Worm (Caenorhabditis elegans): ENCODE results near the gene Y54F10BM.23.

DNA sequence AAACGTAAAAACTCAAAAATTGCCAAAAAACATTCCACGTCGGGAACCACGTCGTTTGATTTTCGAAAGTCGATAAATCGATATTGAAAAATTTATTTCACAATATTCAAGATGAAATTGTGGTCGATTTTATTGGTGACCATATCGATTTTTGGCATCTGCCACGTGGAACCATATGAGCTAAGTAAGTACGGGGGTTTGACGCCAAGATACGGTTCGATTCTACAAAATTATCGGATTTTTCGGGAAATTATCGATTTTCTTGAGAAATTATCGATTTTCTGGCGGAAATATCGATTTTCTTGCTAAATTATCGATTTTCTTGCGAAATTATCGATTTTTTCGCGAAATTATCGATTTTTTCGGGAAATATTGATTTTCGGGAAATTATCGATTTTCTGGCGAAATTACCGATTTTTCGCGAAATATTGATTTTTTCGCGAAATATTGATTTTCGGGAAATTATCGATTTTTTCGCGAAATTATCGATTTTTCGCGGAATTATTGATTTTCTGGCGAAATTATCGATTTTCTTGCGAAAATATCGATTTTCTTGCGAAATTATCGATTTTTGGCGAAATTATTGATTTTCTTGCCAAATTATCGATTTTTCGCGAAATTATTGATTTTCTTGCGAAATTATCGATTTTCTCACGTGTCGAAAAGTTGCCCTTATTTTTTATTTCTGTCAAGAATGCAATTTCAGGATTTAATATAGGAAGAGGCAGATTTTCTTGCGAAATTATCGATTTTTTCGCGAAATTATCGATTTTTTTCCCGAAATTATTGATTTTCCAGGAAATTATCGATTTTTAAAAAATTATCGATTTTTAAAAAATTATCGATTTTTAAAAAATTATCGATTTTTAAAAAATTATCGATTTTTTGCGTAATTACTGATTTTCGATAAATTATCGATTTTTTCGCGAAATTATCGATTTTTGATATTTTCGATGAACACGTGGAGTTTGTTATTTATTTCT is 2.9 kb upstream of the Y54F10BM.23 start, which contains the start of gene Y54F10BM.3:
- TF ChIP-seq med-1 (GFP tag; optimal IDR thresholded peaks at IDR 0.05; ENCODE audit: insufficient read depth) (no peak), ztf-29 (GFP tag; IDR thresholded peaks at IDR 0.05) (no peak), klf-2 (GFP tag; conservative IDR thresholded peaks at IDR 0.05) (no peak), T22C8.4 (GFP tag; IDR thresholded peaks at IDR 0.05) (peak; percentile 98)

All from whole organism, midembryonic.